Comparison of ENCODE assay signal across 3 fruit fly cellular contexts in genomic region chr3L:11388964-11389625, dm6.
A peak's percentile ranks its signal among the peaks of the same experiment; 100 is the strongest.
TF ChIP-seq lines count a peak whose summit lies in the region.

No protein-coding gene starts in this region.

TF ChIP-seq in whole organism, embryonic, 481 proteins besides CTCF, POLR2A, EP300 and RAD21 (continued from another document and continues in another):
- TF ChIP-seq CG15269 (tag; optimal IDR thresholded peaks at IDR 0.05; lab: Kevin White, UChicago) (peak; percentile 58), Eip74EF (GFP tag; optimal IDR thresholded peaks at IDR 0.05; lab: Kevin White, UChicago) (peak in 1 of 2 experiments; percentile 30), fd64A (GFP tag; optimal IDR thresholded peaks at IDR 0.05; lab: Kevin White, UChicago) (no peak), Hr51 (GFP tag; optimal IDR thresholded peaks at IDR 0.05; lab: Kevin White, UChicago) (peak in 1 of 2 experiments; percentile 77), tio (GFP tag; optimal IDR thresholded peaks at IDR 0.05; lab: Kevin White, UChicago) (peak; percentile 34), CG30403 (GFP tag; optimal IDR thresholded peaks at IDR 0.05; lab: Kevin White, UChicago) (peak; percentile 37), Ada2b (GFP tag; IDR thresholded peaks at IDR 0.05; lab: Robert Waterston, UW) (no peak), luna (GFP tag; optimal IDR thresholded peaks at IDR 0.05; lab: Kevin White, UChicago) (no peak), CG7839 (tag; optimal IDR thresholded peaks at IDR 0.05; lab: Kevin White, UChicago) (peak; percentile 64), sd (tag; optimal IDR thresholded peaks at IDR 0.05; lab: Kevin White, UChicago) (peak; percentile 27), p53 (GFP tag; optimal IDR thresholded peaks at IDR 0.05; lab: Kevin White, UChicago) (no peak), CG12942 (GFP tag; optimal IDR thresholded peaks at IDR 0.05; lab: Kevin White, UChicago) (peak; percentile 12), CG16863 (GFP tag; optimal IDR thresholded peaks at IDR 0.05; lab: Kevin White, UChicago) (no peak), Dfd (GFP tag; optimal IDR thresholded peaks at IDR 0.05; lab: Kevin White, UChicago) (no peak), ap (GFP tag; IDR thresholded peaks at IDR 0.05; lab: Robert Waterston, UW) (no peak), CG4617 (GFP tag; optimal IDR thresholded peaks at IDR 0.05; lab: Kevin White, UChicago; ENCODE audit: borderline replicate concordance) (no peak), CG6813 (GFP tag; optimal IDR thresholded peaks at IDR 0.05; lab: Kevin White, UChicago) (no peak), PHDP (tag; optimal IDR thresholded peaks at IDR 0.05; lab: Kevin White, UChicago) (peak; percentile 56), Gsc (GFP tag; IDR thresholded peaks at IDR 0.05; lab: Robert Waterston, UW) (no peak), aop (GFP tag; IDR thresholded peaks at IDR 0.05; lab: Robert Waterston, UW) (no peak), corto (GFP tag; optimal IDR thresholded peaks at IDR 0.05; lab: Kevin White, UChicago) (peak; percentile 55), CG2889 (GFP tag; IDR thresholded peaks at IDR 0.05; lab: Robert Waterston, UW) (no peak), CG4424 (GFP tag; optimal IDR thresholded peaks at IDR 0.05; lab: Kevin White, UChicago) (peak; percentile 35), CG10543 (GFP tag; optimal IDR thresholded peaks at IDR 0.05; lab: Kevin White, UChicago) (no peak), Meics (GFP tag; optimal IDR thresholded peaks at IDR 0.05; lab: Kevin White, UChicago) (no peak), klu (GFP tag; IDR thresholded peaks at IDR 0.05; lab: Robert Waterston, UW) (no peak), CG18619 (GFP tag; optimal IDR thresholded peaks at IDR 0.05; lab: Kevin White, UChicago) (peak; percentile 34), exex (tag; optimal IDR thresholded peaks at IDR 0.05; lab: Kevin White, UChicago) (no peak), CG6254 (GFP tag; optimal IDR thresholded peaks at IDR 0.05; lab: Kevin White, UChicago) (peak; percentile 17), az2 (GFP tag; optimal IDR thresholded peaks at IDR 0.05; lab: Kevin White, UChicago) (peak; percentile 4), CG8290 (GFP tag; optimal IDR thresholded peaks at IDR 0.05; lab: Kevin White, UChicago) (no peak), CG8290 (tag; optimal IDR thresholded peaks at IDR 0.05; lab: Kevin White, UChicago) (peak in 1 of 2 experiments; percentile 8), Blimp-1 (GFP tag; optimal IDR thresholded peaks at IDR 0.05; lab: Kevin White, UChicago) (peak; percentile 59), fu2 (GFP tag; optimal IDR thresholded peaks at IDR 0.05; lab: Kevin White, UChicago) (no peak), CG2678 (tag; optimal IDR thresholded peaks at IDR 0.05; lab: Kevin White, UChicago) (peak; percentile 69), zfh1 (GFP tag; IDR thresholded peaks at IDR 0.05; lab: Robert Waterston, UW) (peak; percentile 10; the same call in 1 of the 3 replicates), cad (GFP tag; optimal IDR thresholded peaks at IDR 0.05; lab: Kevin White, UChicago) (no peak), eve (GFP tag; optimal IDR thresholded peaks at IDR 0.05; lab: Kevin White, UChicago) (peak in 1 of 2 experiments; percentile 72), unpg (GFP tag; optimal IDR thresholded peaks at IDR 0.05; lab: Kevin White, UChicago) (peak; percentile 56), kah (GFP tag; optimal IDR thresholded peaks at IDR 0.05; lab: Kevin White, UChicago) (no peak), wor (GFP tag; IDR thresholded peaks at IDR 0.05; lab: Robert Waterston, UW) (0 out of 2 replicates have a peak, but pooled peaks have one; percentile 23), Sox100B (GFP tag; optimal IDR thresholded peaks at IDR 0.05; lab: Kevin White, UChicago) (peak; percentile 46), pan (optimal IDR thresholded peaks at IDR 0.05; lab: Kevin White, UChicago) (no peak), pan (GFP tag; optimal IDR thresholded peaks at IDR 0.05 in 1 of 2, IDR thresholded peaks at IDR 0.05 in 1 of 2) (peak in 1 of 2 experiments; percentile 46)

TF ChIP-seq in whole organism, prepupa, 60 proteins besides CTCF, POLR2A, EP300 and RAD21 (continued from another document):
- TF ChIP-seq vri (GFP tag; optimal IDR thresholded peaks at IDR 0.05; lab: Kevin White, UChicago): peak; percentile 53
- peak; percentile 77 for TF ChIP-seq net (GFP tag; optimal IDR thresholded peaks at IDR 0.05; lab: Kevin White, UChicago)
- peak; percentile 83 for TF ChIP-seq dsx (GFP tag; optimal IDR thresholded peaks at IDR 0.05; lab: Kevin White, UChicago; ENCODE audit: poor library complexity, severe bottlenecking)
- TF ChIP-seq Eip75B (GFP tag; optimal IDR thresholded peaks at IDR 0.05; lab: Kevin White, UChicago): peak; percentile 65
- TF ChIP-seq svp (GFP tag; lab: Kevin White, UChicago): peak; percentile 88
- peak; percentile 81 for TF ChIP-seq CG10631 (GFP tag; optimal IDR thresholded peaks at IDR 0.05; lab: Kevin White, UChicago)
- peak; percentile 70 for TF ChIP-seq CG11762 (GFP tag; optimal IDR thresholded peaks at IDR 0.05; lab: Kevin White, UChicago; ENCODE audit: insufficient read depth)
- peak; percentile 75 for TF ChIP-seq CG9139 (GFP tag; optimal IDR thresholded peaks at IDR 0.05; lab: Kevin White, UChicago)
- TF ChIP-seq Hr4 (GFP tag; optimal IDR thresholded peaks at IDR 0.05; lab: Kevin White, UChicago): peak; percentile 75
- peak; percentile 3 for TF ChIP-seq CG8319 (GFP tag; optimal IDR thresholded peaks at IDR 0.05; lab: Kevin White, UChicago)
- TF ChIP-seq achi (GFP tag; optimal IDR thresholded peaks at IDR 0.05; lab: Kevin White, UChicago): peak; percentile 82
- peak; percentile 71 for TF ChIP-seq CG6792 (GFP tag; optimal IDR thresholded peaks at IDR 0.05; lab: Kevin White, UChicago)
- TF ChIP-seq OdsH (GFP tag; optimal IDR thresholded peaks at IDR 0.05; lab: Kevin White, UChicago): peak; percentile 78
- peak; percentile 60 for TF ChIP-seq lz (GFP tag; optimal IDR thresholded peaks at IDR 0.05; lab: Kevin White, UChicago)
- peak; percentile 72 for TF ChIP-seq pdm3 (GFP tag; optimal IDR thresholded peaks at IDR 0.05; lab: Kevin White, UChicago)
- TF ChIP-seq Hr39 (GFP tag; optimal IDR thresholded peaks at IDR 0.05; lab: Kevin White, UChicago): peak; percentile 24
- TF ChIP-seq fd59A (GFP tag; optimal IDR thresholded peaks at IDR 0.05; lab: Kevin White, UChicago): peak; percentile 46
- no peak for TF ChIP-seq Ets21C (GFP tag; optimal IDR thresholded peaks at IDR 0.05; lab: Kevin White, UChicago)
- peak; percentile 46 for TF ChIP-seq CG31627 (GFP tag; optimal IDR thresholded peaks at IDR 0.05; lab: Kevin White, UChicago)
- peak; percentile 45 for TF ChIP-seq CG16779 (tag; optimal IDR thresholded peaks at IDR 0.05; lab: Kevin White, UChicago)
- TF ChIP-seq eg (GFP tag; IDR thresholded peaks at IDR 0.05; lab: Robert Waterston, UW): peak; percentile 79
- TF ChIP-seq CG8632 (GFP tag; optimal IDR thresholded peaks at IDR 0.05; lab: Kevin White, UChicago): peak; percentile 81
- peak; percentile 56 for TF ChIP-seq Blimp-1 (GFP tag; optimal IDR thresholded peaks at IDR 0.05; lab: Kevin White, UChicago)
- TF ChIP-seq Lpt (GFP tag; optimal IDR thresholded peaks at IDR 0.05; lab: Kevin White, UChicago): peak; percentile 70
- peak; percentile 31 for TF ChIP-seq CG11902 (GFP tag; optimal IDR thresholded peaks at IDR 0.05; lab: Kevin White, UChicago)
- TF ChIP-seq acj6 (GFP tag; optimal IDR thresholded peaks at IDR 0.05; lab: Kevin White, UChicago): peak; percentile 77
- TF ChIP-seq CG32006 (GFP tag; optimal IDR thresholded peaks at IDR 0.05; lab: Kevin White, UChicago): peak; percentile 85
- peak; percentile 92 for TF ChIP-seq CG15336 (GFP tag; IDR thresholded peaks at IDR 0.05; lab: Robert Waterston, UW)
- peak; percentile 80 for TF ChIP-seq Ets96B (tag; optimal IDR thresholded peaks at IDR 0.05; lab: Kevin White, UChicago)
- TF ChIP-seq spab (GFP tag; optimal IDR thresholded peaks at IDR 0.05; lab: Kevin White, UChicago): peak; percentile 40
- peak; percentile 73 for TF ChIP-seq CG6808 (GFP tag; optimal IDR thresholded peaks at IDR 0.05; lab: Kevin White, UChicago)
- TF ChIP-seq esn (GFP tag; optimal IDR thresholded peaks at IDR 0.05; lab: Kevin White, UChicago): peak; percentile 83
- peak; percentile 76 for TF ChIP-seq CG3919 (GFP tag; optimal IDR thresholded peaks at IDR 0.05; lab: Kevin White, UChicago)
- peak; percentile 97 for TF ChIP-seq Eip78C (GFP tag; lab: Kevin White, UChicago)
- peak; percentile 77 for TF ChIP-seq Smox (GFP tag; optimal IDR thresholded peaks at IDR 0.05; lab: Kevin White, UChicago)
- peak; percentile 81 to 87 for TF ChIP-seq ss (GFP tag; optimal IDR thresholded peaks at IDR 0.05; lab: Kevin White, UChicago)
- peak; percentile 72 for TF ChIP-seq CG6276 (GFP tag; optimal IDR thresholded peaks at IDR 0.05; lab: Kevin White, UChicago)

TF ChIP-seq in whole organism, wandering third instar larva, 38 proteins besides CTCF, POLR2A, EP300 and RAD21 (continued from another document):
- TF ChIP-seq jim (GFP tag; optimal IDR thresholded peaks at IDR 0.05; lab: Kevin White, UChicago) (no peak), Hr78 (GFP tag; optimal IDR thresholded peaks at IDR 0.05; lab: Kevin White, UChicago) (no peak), usp (GFP tag; optimal IDR thresholded peaks at IDR 0.05; lab: Kevin White, UChicago) (no peak), Rel (GFP tag; optimal IDR thresholded peaks at IDR 0.05; lab: Kevin White, UChicago) (peak; percentile 25), Rel (tag; optimal IDR thresholded peaks at IDR 0.05; lab: Kevin White, UChicago) (peak; percentile 53), Hnf4 (GFP tag; optimal IDR thresholded peaks at IDR 0.05; lab: Kevin White, UChicago) (peak; percentile 27), dmrt93B (GFP tag; optimal IDR thresholded peaks at IDR 0.05; lab: Kevin White, UChicago) (peak; percentile 38), woc (GFP tag; optimal IDR thresholded peaks at IDR 0.05; lab: Kevin White, UChicago) (peak; percentile 68)
TF ChIP-seq in whole organism, wandering third instar larva: peak in this region for 18.
